Fruit fly (Drosophila melanogaster): ENCODE results near the gene Daxx.

Daxx gene

dm6 chr2L:6470100-6470644 is 10.6 kb upstream of the Daxx start:
- TF ChIP-seq Eip78C (GFP tag) (peak; percentile 35), CG3032 (tag; optimal IDR thresholded peaks at IDR 0.05) (no peak), Eip75B (GFP tag; optimal IDR thresholded peaks at IDR 0.05) (peak; percentile 1), svp (GFP tag) (peak; percentile 13)

dm6 chr2L:6471978-6472776 is 8.6 kb upstream of the Daxx start:
- TF ChIP-seq Eip93F (GFP tag; optimal IDR thresholded peaks at IDR 0.05) (no peak), ss (GFP tag; optimal IDR thresholded peaks at IDR 0.05) (peak; percentile 18 to 62), CG1621 (tag; optimal IDR thresholded peaks at IDR 0.05) (peak; percentile 40), CG11294 (GFP tag; IDR thresholded peaks at IDR 0.05) (0 out of 2 replicates have a peak, but pooled peaks have one; percentile 7), Hr39 (GFP tag; optimal IDR thresholded peaks at IDR 0.05) (peak; percentile 47), Met (GFP tag; optimal IDR thresholded peaks at IDR 0.05) (peak; percentile 60), CG6808 (GFP tag; optimal IDR thresholded peaks at IDR 0.05) (peak; percentile 67), Sox14 (GFP tag; optimal IDR thresholded peaks at IDR 0.05) (peak; percentile 38), CG16779 (tag; optimal IDR thresholded peaks at IDR 0.05) (peak; percentile 51), CG3032 (tag; optimal IDR thresholded peaks at IDR 0.05) (peak; percentile 71), dsx (GFP tag; optimal IDR thresholded peaks at IDR 0.05; ENCODE audit: poor library complexity, severe bottlenecking) (peak; percentile 21), Blimp-1 (GFP tag; optimal IDR thresholded peaks at IDR 0.05) (no peak), salr (GFP tag; optimal IDR thresholded peaks at IDR 0.05) (peak in 1 of 2 experiments; percentile 71), topi (GFP tag; optimal IDR thresholded peaks at IDR 0.05) (peak; percentile 56), pdm3 (GFP tag; optimal IDR thresholded peaks at IDR 0.05) (peak; percentile 60), CG31627 (GFP tag; optimal IDR thresholded peaks at IDR 0.05) (peak; percentile 48), CG4318 (GFP tag; optimal IDR thresholded peaks at IDR 0.05) (peak; percentile 75), CG3919 (GFP tag; optimal IDR thresholded peaks at IDR 0.05) (peak; percentile 47), CG6163 (GFP tag; IDR thresholded peaks at IDR 0.05) (peak; percentile 22; the same call in 1 of the 3 replicates), dac (GFP tag; optimal IDR thresholded peaks at IDR 0.05) (peak; percentile 46), cyc (GFP tag; optimal IDR thresholded peaks at IDR 0.05) (peak; percentile 29), CG7368 (GFP tag; optimal IDR thresholded peaks at IDR 0.05) (no peak), CG10631 (GFP tag; optimal IDR thresholded peaks at IDR 0.05) (peak; percentile 48), CG8319 (GFP tag; optimal IDR thresholded peaks at IDR 0.05) (peak; percentile 28), Sox15 (GFP tag; optimal IDR thresholded peaks at IDR 0.05) (peak; percentile 51), fkh (GFP tag; optimal IDR thresholded peaks at IDR 0.05) (peak; percentile 10), fd85E (GFP tag; optimal IDR thresholded peaks at IDR 0.05) (peak; percentile 31), esn (GFP tag; optimal IDR thresholded peaks at IDR 0.05) (peak; percentile 62), CG34406 (GFP tag; optimal IDR thresholded peaks at IDR 0.05) (peak; percentile 59), CG10669 (GFP tag; optimal IDR thresholded peaks at IDR 0.05) (peak; percentile 49), Smox (GFP tag; optimal IDR thresholded peaks at IDR 0.05) (peak; percentile 34), OdsH (GFP tag; optimal IDR thresholded peaks at IDR 0.05) (peak; percentile 65), Gug (GFP tag; IDR thresholded peaks at IDR 0.05) (no peak), CG8119 (GFP tag; IDR thresholded peaks at IDR 0.05) (peak; percentile 64; the same call in 2 of the 3 replicates), lz (GFP tag; optimal IDR thresholded peaks at IDR 0.05) (peak; percentile 56), CG9139 (GFP tag; optimal IDR thresholded peaks at IDR 0.05) (peak; percentile 37), Hr38 (GFP tag; optimal IDR thresholded peaks at IDR 0.05) (no peak), CG32006 (GFP tag; optimal IDR thresholded peaks at IDR 0.05) (peak; percentile 85), eg (GFP tag; IDR thresholded peaks at IDR 0.05) (peak; percentile 48; the same call in 2 of the 3 replicates), acj6 (GFP tag; optimal IDR thresholded peaks at IDR 0.05) (peak; percentile 57), vri (GFP tag; optimal IDR thresholded peaks at IDR 0.05) (peak; percentile 34), Eip78C (GFP tag) (peak; percentile 95), CG6854 (GFP tag; optimal IDR thresholded peaks at IDR 0.05) (no peak), CG8632 (GFP tag; optimal IDR thresholded peaks at IDR 0.05) (peak; percentile 54), achi (GFP tag; optimal IDR thresholded peaks at IDR 0.05) (peak; percentile 51)
